Worm (Caenorhabditis elegans) whole organism, early embryonic: ENCODE results near the gene M162.15.

Source experiments
- B0310.2 ChIP-seq: sonication (generic microtip); optimal IDR thresholded peaks from 2 replicates; lab custom pipeline; 2016; ENCODE audit warnings: mild to moderate bottlenecking, missing genetic modification characterization, missing compliant biosample characterization
- F13C5.2 ChIP-seq: sonication (generic microtip); optimal IDR thresholded peaks from 2 replicates; lab custom pipeline; 2017; ENCODE audit warnings: mild to moderate bottlenecking, missing genetic modification characterization, inconsistent platforms, missing compliant biosample characterization
- aly-1 ChIP-seq: sonication (generic microtip); optimal IDR thresholded peaks from 2 replicates; lab custom pipeline; 2016; ENCODE audit warnings: missing genetic modification characterization, missing compliant biosample characterization
- ama-1 ChIP-seq: fragments of 150-350 bp; optimal IDR thresholded peaks from 2 replicates; lab custom pipeline; 2014
- ceh-13 ChIP-seq: fragments of 200-800 bp; sonication (Bioruptor generic); optimal IDR thresholded peaks from 2 replicates; lab custom pipeline; 2018; ENCODE audit warnings: mild to moderate bottlenecking, missing genetic modification characterization, missing compliant biosample characterization
- ceh-36 ChIP-seq: sonication (generic microtip); optimal IDR thresholded peaks from 2 replicates; lab custom pipeline; 2016; ENCODE audit warnings: missing genetic modification characterization, inconsistent platforms, missing compliant biosample characterization
- ets-7 ChIP-seq: sonication (generic microtip); optimal IDR thresholded peaks from 2 replicates; lab custom pipeline; 2016; ENCODE audit warnings: missing genotype, missing genetic modification characterization, missing compliant biosample characterization
- flt-1 ChIP-seq: fragments of 200-800 bp; sonication (Bioruptor generic); IDR thresholded peaks from 2 replicates; pipeline ENCODE4 v1.3.6; 2022; ENCODE audit warnings: missing genetic modification characterization, missing compliant biosample characterization
- hmbx-1 ChIP-seq: sonication (generic microtip); optimal IDR thresholded peaks from 2 replicates; lab custom pipeline; 2016; ENCODE audit warnings: mild to moderate bottlenecking, missing genetic modification characterization, missing compliant biosample characterization
- hmg-4 ChIP-seq: fragments of 200-800 bp; sonication (Bioruptor generic); optimal IDR thresholded peaks from 2 replicates; lab custom pipeline; 2018; ENCODE audit warnings: mild to moderate bottlenecking, missing genetic modification characterization, missing compliant biosample characterization
- hnd-1 ChIP-seq: sonication (generic microtip); optimal IDR thresholded peaks from 2 replicates; lab custom pipeline; 2016; ENCODE audit warnings: missing genetic modification characterization, missing compliant biosample characterization
- pes-1 ChIP-seq: fragments of 200-800 bp; sonication (Bioruptor generic); IDR thresholded peaks from 2 replicates; pipeline ENCODE4 v1.3.6; 2022; ENCODE audit warnings: missing genetic modification reagents, missing genetic modification characterization, missing compliant biosample characterization
- scrt-1 ChIP-seq: fragments of 200-800 bp; sonication (Bioruptor generic); IDR thresholded peaks from 2 replicates; pipeline ENCODE4 v1.3.6; 2022; ENCODE audit warnings: missing genetic modification characterization, missing compliant biosample characterization
- sea-1 ChIP-seq: fragments of 200-800 bp; sonication (Bioruptor generic); conservative IDR thresholded peaks from 2 replicates; pipeline ENCODE4 v1.3.6; 2022; ENCODE audit warnings: missing genetic modification characterization, missing compliant biosample characterization
- tbx-11 ChIP-seq: fragments of 200-800 bp; sonication (Bioruptor generic); IDR thresholded peaks from 2 replicates; pipeline ENCODE4 v1.3.6; 2022; ENCODE audit warnings: missing genetic modification characterization, missing compliant biosample characterization
- tbx-37 ChIP-seq: fragments of 200-800 bp; sonication (Bioruptor generic); conservative IDR thresholded peaks from 2 replicates; pipeline ENCODE4 v1.3.6; 2022; ENCODE audit warnings: missing genetic modification reagents, missing genetic modification characterization, missing compliant biosample characterization
- tra-4 ChIP-seq: sonication (generic microtip); optimal IDR thresholded peaks from 2 replicates; lab custom pipeline; 2017; ENCODE audit warnings: missing genetic modification characterization, missing compliant biosample characterization

The M162.15 gene

DNA sequence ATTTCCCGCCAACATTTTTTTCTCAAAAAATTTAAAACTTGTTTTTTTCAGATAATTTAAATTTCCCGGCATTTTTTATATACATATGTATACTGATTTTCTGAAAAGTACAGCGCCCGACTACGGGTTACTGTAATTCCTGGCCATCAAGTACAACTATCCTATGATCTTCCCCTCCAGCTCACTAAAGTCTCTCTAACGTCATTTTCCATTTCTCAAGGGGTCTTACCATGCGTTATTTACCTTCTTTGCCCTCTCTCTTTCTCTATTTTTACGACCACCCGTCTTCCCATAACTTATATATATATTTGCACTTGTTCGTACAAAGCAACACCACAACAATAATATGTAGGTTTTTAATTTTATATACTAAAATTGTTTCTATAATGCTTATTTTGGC, 15.3 kb downstream of the M162.15 start, which contains the start of gene W04E12.9:
TSS of gene W04E12.9 (plus strand) at position 301 of the 400 bp plus-strand sequence.
- TF ChIP-seq sea-1 (GFP tag; lab: Robert Waterston, UW) (no peak), ceh-13 (no peak), hnd-1 (tag; lab: Kevin White, UChicago) (no peak), F13C5.2 (tag; lab: Kevin White, UChicago) (no peak)

DNA sequence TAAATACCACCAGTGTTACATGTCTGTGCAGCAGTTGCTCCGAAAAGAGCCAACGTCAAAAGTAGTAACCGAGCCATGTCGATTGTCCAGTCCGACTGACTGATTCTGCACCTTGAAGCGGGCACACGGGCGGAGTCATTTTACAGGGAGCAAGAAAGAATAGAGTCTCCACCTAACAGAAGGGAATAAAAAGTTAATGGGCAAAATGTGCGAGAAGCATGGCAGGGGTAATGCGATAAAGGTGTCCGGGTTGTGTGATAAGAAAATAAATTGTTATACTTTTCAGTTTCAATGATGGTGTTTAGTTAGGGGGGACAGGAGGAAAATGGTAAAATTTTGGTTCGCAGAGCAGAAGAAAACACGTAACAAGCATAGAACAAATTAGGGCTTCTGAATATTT, 16.3 kb downstream of the M162.15 start, which contains the start of gene clec-50:
TSS of gene clec-50 (minus strand) at position 109 of the 400 bp plus-strand sequence.
- no peak for TF ChIP-seq scrt-1 (GFP tag; lab: Robert Waterston, UW)
- TF ChIP-seq hmbx-1: no peak
- TF ChIP-seq F13C5.2 (tag; lab: Kevin White, UChicago): no peak
- no peak for TF ChIP-seq hnd-1 (tag; lab: Kevin White, UChicago)
- TF ChIP-seq hmg-4 (GFP tag; lab: Kevin White, UChicago): no peak
- TF ChIP-seq tra-4 (tag; lab: Kevin White, UChicago): no peak
- no peak for TF ChIP-seq ets-7

DNA sequence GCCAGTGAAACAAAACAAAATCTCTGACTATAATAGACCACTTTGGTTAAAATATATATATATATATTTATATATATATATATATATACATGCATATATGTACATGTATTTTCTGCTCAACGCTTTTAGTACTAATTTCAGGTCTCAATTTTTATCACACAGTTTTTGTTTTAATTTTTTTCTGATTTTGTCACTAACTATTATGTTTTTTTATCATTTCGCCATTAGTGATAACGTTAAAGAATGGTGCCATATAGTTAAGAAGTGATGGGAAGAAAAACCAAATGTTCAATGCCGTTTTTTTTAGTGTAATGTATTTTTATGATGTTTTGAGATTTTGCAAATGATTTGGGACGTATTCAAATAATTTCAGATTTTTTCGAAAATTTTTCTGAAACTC, 17.2 kb downstream of the M162.15 start:
- no peak for TF ChIP-seq aly-1
- no peak for TF ChIP-seq ceh-13
- no peak for TF ChIP-seq ets-7
- TF ChIP-seq hnd-1 (tag; lab: Kevin White, UChicago): no peak
- no peak for TF ChIP-seq ama-1 (lab: Kevin White, UChicago)
- no peak for TF ChIP-seq tbx-11 (GFP tag; lab: Robert Waterston, UW)
- TF ChIP-seq scrt-1 (GFP tag; lab: Robert Waterston, UW): no peak
- no peak for TF ChIP-seq sea-1 (GFP tag; lab: Robert Waterston, UW)
- no peak for TF ChIP-seq tbx-37 (GFP tag; lab: Robert Waterston, UW)
- no peak for TF ChIP-seq ceh-36 (tag; lab: Kevin White, UChicago)
- TF ChIP-seq B0310.2 (tag; lab: Kevin White, UChicago): no peak
- TF ChIP-seq flt-1 (GFP tag; lab: Robert Waterston, UW): no peak
- TF ChIP-seq hmbx-1: no peak
- no peak for TF ChIP-seq F13C5.2 (tag; lab: Kevin White, UChicago)
- no peak for TF ChIP-seq hmg-4 (GFP tag; lab: Kevin White, UChicago)
- TF ChIP-seq pes-1 (GFP tag; lab: Robert Waterston, UW): no peak
- TF ChIP-seq tra-4 (tag; lab: Kevin White, UChicago): no peak

DNA sequence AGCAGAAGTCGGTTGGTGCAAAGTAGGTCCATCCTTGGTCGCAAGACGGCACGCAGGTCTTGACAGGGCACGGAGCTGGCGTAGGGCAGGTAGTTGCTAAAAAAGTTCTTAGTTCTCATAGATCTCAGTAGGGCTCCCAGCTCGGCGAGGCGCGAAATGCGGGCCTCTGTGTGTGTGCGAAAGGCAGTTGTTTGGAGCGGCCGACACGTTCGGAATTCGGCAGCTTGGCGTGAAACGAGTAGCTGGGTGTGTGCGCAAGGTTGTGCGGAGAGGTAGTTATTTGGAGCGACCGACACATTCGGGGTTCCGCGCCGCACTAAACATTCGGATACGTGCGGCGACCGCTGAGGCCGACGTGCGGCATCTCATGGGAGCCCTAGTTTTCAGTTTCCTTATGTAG, 18.7 kb downstream of the M162.15 start:
- TF ChIP-seq hmbx-1: no peak
- TF ChIP-seq tbx-37 (GFP tag; lab: Robert Waterston, UW): no peak
- no peak for TF ChIP-seq F13C5.2 (tag; lab: Kevin White, UChicago)
- TF ChIP-seq B0310.2 (tag; lab: Kevin White, UChicago): no peak
- no peak for TF ChIP-seq tbx-11 (GFP tag; lab: Robert Waterston, UW)
- TF ChIP-seq tra-4 (tag; lab: Kevin White, UChicago): no peak

DNA sequence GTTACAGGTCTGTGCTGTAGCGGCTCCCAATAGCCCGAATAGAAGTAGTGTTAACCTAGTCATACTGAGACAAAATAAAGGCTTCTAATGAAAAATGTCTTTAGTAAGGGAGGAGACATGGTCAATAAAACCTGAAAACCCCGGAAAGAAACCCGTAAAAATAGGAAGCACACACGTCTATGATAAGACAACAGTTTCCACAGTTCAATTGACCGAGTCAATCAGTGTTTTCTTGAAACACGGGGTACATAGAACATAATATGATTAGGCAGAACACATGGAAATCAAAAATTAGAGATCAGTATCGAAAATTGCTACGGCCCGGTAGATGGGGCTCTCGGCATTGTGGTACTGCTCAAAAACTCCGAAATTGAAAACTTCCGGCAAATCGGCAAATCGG, 20.4 kb downstream of the M162.15 start, which contains the start of gene clec-49:
TSS of gene clec-49 (minus strand) at position 103 of the 400 bp plus-strand sequence.
- TF ChIP-seq flt-1 (GFP tag; lab: Robert Waterston, UW): no peak
- no peak for TF ChIP-seq tbx-37 (GFP tag; lab: Robert Waterston, UW)
- TF ChIP-seq ceh-36 (tag; lab: Kevin White, UChicago): no peak
- TF ChIP-seq pes-1 (GFP tag; lab: Robert Waterston, UW): no peak

DNA sequence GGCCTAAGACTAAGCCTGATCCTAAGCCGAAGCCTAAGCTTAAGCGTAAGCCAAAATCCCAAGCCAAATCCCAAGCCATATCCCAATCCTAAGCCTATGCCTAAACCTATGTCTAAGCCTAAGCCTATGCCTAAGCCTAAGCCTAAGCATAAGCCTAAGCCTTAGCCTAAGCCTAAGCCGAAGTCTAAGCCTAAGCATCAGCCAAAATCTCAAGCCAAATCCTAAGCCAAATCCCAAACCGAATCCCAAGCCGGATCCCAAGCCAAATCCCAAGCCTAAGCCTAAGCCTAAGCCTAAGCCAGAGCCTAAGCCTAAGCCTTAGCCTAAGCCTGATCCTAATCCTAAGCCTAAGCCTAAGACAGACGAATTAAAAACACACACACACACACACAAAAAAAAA, 24.4 kb downstream of the M162.15 start:
- TF ChIP-seq ceh-36 (tag; lab: Kevin White, UChicago): peak; percentile 81
- no peak for TF ChIP-seq aly-1

DNA sequence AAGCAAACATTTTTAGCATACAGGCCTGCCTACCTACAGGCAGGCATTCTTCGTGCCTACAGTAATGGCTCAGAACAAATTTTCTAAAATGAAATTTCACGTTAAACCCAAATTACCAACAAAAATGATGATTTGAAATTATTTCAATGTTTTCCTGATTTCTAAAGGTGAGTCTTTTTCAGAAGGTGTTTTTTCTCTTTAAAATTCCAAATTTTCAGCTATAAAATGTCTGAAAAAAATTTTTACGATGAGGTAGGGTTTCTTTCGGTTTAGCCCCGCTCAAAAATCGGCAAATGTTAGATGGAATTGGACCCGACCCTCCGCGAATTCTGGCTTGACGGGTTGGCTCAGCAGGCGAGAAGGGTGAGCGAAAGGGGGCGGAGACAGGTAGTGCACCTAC, 25.7 kb downstream of the M162.15 start, which contains the start of gene W04E12.5:
TSS of gene W04E12.5 (plus strand) at position 301 of the 400 bp plus-strand sequence.
- TF ChIP-seq ets-7: no peak
- no peak for TF ChIP-seq tbx-11 (GFP tag; lab: Robert Waterston, UW)

DNA sequence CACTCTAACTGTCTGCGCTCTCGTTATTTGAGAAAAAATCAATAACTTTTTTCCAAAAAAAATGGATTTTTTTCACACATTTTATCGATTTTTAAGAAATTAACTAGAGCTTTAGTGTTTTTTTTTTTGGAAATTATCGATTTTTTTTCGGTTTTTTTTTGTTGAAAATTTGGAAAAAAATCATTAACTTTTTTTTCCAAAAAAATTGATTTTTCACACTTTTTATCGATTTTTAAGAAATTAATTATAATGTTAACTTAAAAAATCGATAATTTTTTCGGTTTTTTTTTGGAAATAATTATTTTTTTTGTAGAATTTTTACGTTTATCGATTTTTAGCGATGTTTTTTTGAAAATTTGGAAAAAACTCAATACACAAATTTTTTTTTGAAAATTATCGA, 27.4 kb downstream of the M162.15 start:
- TF ChIP-seq F13C5.2 (tag; lab: Kevin White, UChicago) (no peak), tra-4 (tag; lab: Kevin White, UChicago) (no peak), aly-1 (no peak), ceh-36 (tag; lab: Kevin White, UChicago) (no peak), sea-1 (GFP tag; lab: Robert Waterston, UW) (no peak), tbx-11 (GFP tag; lab: Robert Waterston, UW) (no peak), pes-1 (GFP tag; lab: Robert Waterston, UW) (no peak), scrt-1 (GFP tag; lab: Robert Waterston, UW) (no peak), hnd-1 (tag; lab: Kevin White, UChicago) (no peak)

DNA sequence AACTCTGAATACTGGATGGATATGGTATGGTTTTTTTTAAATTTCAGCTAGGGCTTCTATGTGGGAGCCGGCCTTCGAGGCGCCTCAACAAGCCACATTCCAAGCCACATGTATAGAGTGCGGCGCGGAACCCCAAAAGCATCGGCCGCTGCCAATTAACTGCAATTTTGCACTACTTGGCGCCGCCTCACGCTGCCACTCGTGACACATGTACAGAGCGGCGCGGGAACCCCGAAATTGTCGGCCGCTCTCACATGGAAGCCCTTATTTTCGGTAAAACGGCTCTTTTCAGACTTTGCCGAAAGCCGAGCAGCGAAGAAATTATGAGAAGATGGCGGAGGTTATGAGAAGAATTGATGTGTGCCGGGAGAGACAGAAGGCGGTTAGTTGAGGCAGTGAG, 27.8 kb downstream of the M162.15 start:
- TF ChIP-seq B0310.2 (tag; lab: Kevin White, UChicago) (no peak), sea-1 (GFP tag; lab: Robert Waterston, UW) (0 out of 2 replicates have a peak, but pooled peaks have one; percentile 32)
